Worm (Caenorhabditis elegans) whole organism, L3 larva: ENCODE results near the gene Y48A6C.4.

Source experiments
- R02D3.7 ChIP-seq: fragments of 150-350 bp; optimal IDR thresholded peaks from 2 replicates; lab custom pipeline; 2014; ENCODE audit warnings: missing biosample characterization, missing genetic modification characterization
- ZK546.5 ChIP-seq: sonication (generic microtip); optimal IDR thresholded peaks from 2 replicates; lab custom pipeline; 2017; ENCODE audit warnings: missing biosample characterization, missing genetic modification characterization
- aly-2 ChIP-seq: fragments of 150-350 bp; optimal IDR thresholded peaks from 2 replicates; lab custom pipeline; 2014; ENCODE audit warnings: missing biosample characterization, missing genetic modification characterization
- ama-1 ChIP-seq: fragments of 150-350 bp; optimal IDR thresholded peaks from 2 replicates; lab custom pipeline; 2018
- ceh-16 ChIP-seq: sonication (generic microtip); optimal IDR thresholded peaks from 2 replicates; lab custom pipeline; 2017; ENCODE audit warnings: missing biosample characterization, missing genetic modification characterization
- ceh-82 ChIP-seq: fragments of 150-350 bp; optimal IDR thresholded peaks from 2 replicates; lab custom pipeline; 2014; ENCODE audit warnings: missing biosample characterization, missing genetic modification characterization
- daf-12 ChIP-seq: fragments of 150-350 bp; optimal IDR thresholded peaks from 2 replicates; lab custom pipeline; 2014; ENCODE audit warnings: missing biosample characterization, missing genetic modification reagents, missing genetic modification characterization
- egl-5 ChIP-seq: fragments of 150-350 bp; optimal IDR thresholded peaks from 2 replicates; lab custom pipeline; 2017; ENCODE audit warnings: missing biosample characterization, missing genetic modification reagents, missing genetic modification characterization, inconsistent platforms
- elt-1 ChIP-seq: fragments of 150-350 bp; optimal IDR thresholded peaks from 2 replicates; lab custom pipeline; 2014; ENCODE audit warnings: missing biosample characterization, missing genetic modification characterization
- elt-2 ChIP-seq: sonication (generic microtip); optimal IDR thresholded peaks from 2 replicates; lab custom pipeline; 2016; ENCODE audit warnings: missing genetic modification reagents, mild to moderate bottlenecking, missing genetic modification characterization, missing compliant biosample characterization
- elt-3 ChIP-seq, 3 experiments: fragments of 150-350 bp in 1 of 3; sonication (generic microtip) in 2 of 3; optimal IDR thresholded peaks; 2 replicates in 2 of 3; 4 replicates in 1 of 3; lab custom pipeline; 2014 to 2017; ENCODE audit warnings: missing biosample characterization in 3 of 3, missing genetic modification characterization in 3 of 3
- fos-1 ChIP-seq: fragments of 150-350 bp; optimal IDR thresholded peaks from 2 replicates; lab custom pipeline; 2014; ENCODE audit warnings: missing biosample characterization, missing genetic modification characterization
- hmg-11 ChIP-seq: sonication (generic microtip); optimal IDR thresholded peaks from 2 replicates; lab custom pipeline; 2016; ENCODE audit warnings: missing genetic modification characterization, missing compliant biosample characterization
- jun-1 ChIP-seq: fragments of 150-350 bp; optimal IDR thresholded peaks from 2 replicates; lab custom pipeline; 2014; ENCODE audit warnings: missing biosample characterization, missing genetic modification reagents, missing genetic modification characterization
- lin-15B ChIP-seq: fragments of 150-350 bp; optimal IDR thresholded peaks from 2 replicates; lab custom pipeline; 2014; ENCODE audit warnings: missing biosample characterization, missing genetic modification characterization
- lin-39 ChIP-seq: fragments of 150-350 bp; optimal IDR thresholded peaks from 2 replicates; lab custom pipeline; 2018; ENCODE audit warnings: missing biosample characterization, missing genetic modification reagents, missing genetic modification characterization
- lsy-12 ChIP-seq: sonication (generic microtip); optimal IDR thresholded peaks from 2 replicates; lab custom pipeline; 2016; ENCODE audit warnings: mild to moderate bottlenecking, missing genetic modification characterization, missing compliant biosample characterization
- mdl-1 ChIP-seq: fragments of 150-350 bp; optimal IDR thresholded peaks from 2 replicates; lab custom pipeline; 2014; ENCODE audit warnings: missing biosample characterization, missing genetic modification characterization
- nfya-1 ChIP-seq: sonication (generic microtip); optimal IDR thresholded peaks from 2 replicates; lab custom pipeline; 2017; ENCODE audit warnings: missing genetic modification characterization, mild to moderate bottlenecking, missing compliant biosample characterization, antibody characterized with exemption, moderate library complexity; ENCODE audit not compliant: insufficient read depth
- nhr-23 ChIP-seq: fragments of 150-350 bp; optimal IDR thresholded peaks from 2 replicates; lab custom pipeline; 2014; ENCODE audit warnings: missing biosample characterization, missing genetic modification reagents, missing genetic modification characterization
- nhr-237 ChIP-seq: fragments of 150-350 bp; optimal IDR thresholded peaks from 2 replicates; lab custom pipeline; 2014; ENCODE audit warnings: missing biosample characterization, missing genetic modification characterization
- nhr-25 ChIP-seq: sonication (generic microtip); optimal IDR thresholded peaks from 2 replicates; lab custom pipeline; 2017; ENCODE audit warnings: missing biosample characterization, missing genetic modification characterization
- nhr-28 ChIP-seq: fragments of 150-350 bp; optimal IDR thresholded peaks from 2 replicates; lab custom pipeline; 2014; ENCODE audit warnings: missing biosample characterization, missing genetic modification characterization
- nhr-43 ChIP-seq: sonication (generic microtip); optimal IDR thresholded peaks from 2 replicates; lab custom pipeline; 2016; ENCODE audit warnings: mild to moderate bottlenecking, missing genetic modification characterization, missing compliant biosample characterization; ENCODE audit not compliant: poor library complexity, severe bottlenecking
- nhr-76 ChIP-seq: fragments of 150-350 bp; sonication (generic microtip); optimal IDR thresholded peaks from 5 replicates; lab custom pipeline; 2014; ENCODE audit warnings: missing biosample characterization, missing genetic modification characterization
- nhr-77 ChIP-seq: fragments of 150-350 bp; optimal IDR thresholded peaks from 2 replicates; lab custom pipeline; 2014; ENCODE audit warnings: missing biosample characterization, missing genetic modification characterization
- pha-4 ChIP-seq: fragments of 150-350 bp; optimal IDR thresholded peaks from 2 replicates; lab custom pipeline; 2014; ENCODE audit warnings: missing biosample characterization, missing genetic modification reagents, missing genetic modification characterization
- pqm-1 ChIP-seq: fragments of 150-350 bp; optimal IDR thresholded peaks from 2 replicates; lab custom pipeline; 2017; ENCODE audit warnings: missing biosample characterization, missing genetic modification characterization, inconsistent platforms
- sea-2 ChIP-seq: fragments of 150-350 bp; sonication (generic microtip); optimal IDR thresholded peaks from 4 replicates; lab custom pipeline; 2014; ENCODE audit warnings: missing biosample characterization, missing genetic modification reagents, missing genetic modification characterization
- skn-1 ChIP-seq: fragments of 150-350 bp; optimal IDR thresholded peaks from 2 replicates; lab custom pipeline; 2014; ENCODE audit warnings: missing biosample characterization, missing genetic modification characterization
- snpc-4 ChIP-seq: fragments of 150-350 bp; optimal IDR thresholded peaks from 2 replicates; lab custom pipeline; 2014; ENCODE audit warnings: missing biosample characterization, missing genetic modification characterization
- tbx-2 ChIP-seq: sonication (generic microtip); optimal IDR thresholded peaks from 2 replicates; lab custom pipeline; 2016; ENCODE audit warnings: mild to moderate bottlenecking, missing genetic modification characterization, missing compliant biosample characterization
- unc-39 ChIP-seq: sonication (generic microtip); optimal IDR thresholded peaks from 4 replicates; lab custom pipeline; 2017; ENCODE audit warnings: missing biosample characterization, missing genetic modification characterization
- unc-62 ChIP-seq: fragments of 150-350 bp; sonication (generic microtip); optimal IDR thresholded peaks from 4 replicates; lab custom pipeline; 2014; ENCODE audit warnings: missing biosample characterization, missing genetic modification reagents, missing genetic modification characterization
- zag-1 ChIP-seq: fragments of 150-350 bp; optimal IDR thresholded peaks from 2 replicates; lab custom pipeline; 2014; ENCODE audit warnings: missing biosample characterization, missing genetic modification characterization
- ztf-11 ChIP-seq: fragments of 150-350 bp; optimal IDR thresholded peaks from 2 replicates; lab custom pipeline; 2014; ENCODE audit warnings: missing biosample characterization, missing genetic modification characterization
- ztf-4 ChIP-seq: fragments of 150-350 bp; optimal IDR thresholded peaks from 2 replicates; lab custom pipeline; 2014; ENCODE audit warnings: missing biosample characterization, missing genetic modification characterization

Y48A6C.4 gene

ce11 chrIII:11083993-11084392 lies 35.6 kb upstream of the Y48A6C.4 start:
- TF ChIP-seq elt-2 (tag; lab: Kevin White, UChicago) (peak; percentile 19), nhr-43 (no peak), snpc-4 (tag; lab: Kevin White, UChicago) (peak; percentile 9)
- TF ChIP-seq, all 47 proteins: peak for 2

- TF ChIP-seq elt-2 (tag; lab: Kevin White, UChicago): peak; percentile 92
- no peak for TF ChIP-seq nhr-25 (tag; lab: Kevin White, UChicago)
- peak; percentile 61 for TF ChIP-seq elt-1
- TF ChIP-seq hmg-11 (tag; lab: Kevin White, UChicago): peak; percentile 17
- TF ChIP-seq pqm-1 (tag; lab: Kevin White, UChicago): peak; percentile 17
- no peak for TF ChIP-seq R02D3.7
- peak; percentile 37 for TF ChIP-seq nhr-23 (tag; lab: Kevin White, UChicago)
These were observed 32.2 kb upstream of the Y48A6C.4 start for ce11 chrIII:11087442-11087841.

- TF ChIP-seq ceh-16 (tag; lab: Kevin White, UChicago) (no peak), R02D3.7 (no peak), nfya-1 (tag; lab: Kevin White, UChicago) (no peak), nhr-237 (tag; lab: Kevin White, UChicago) (no peak), pqm-1 (tag; lab: Kevin White, UChicago) (no peak), egl-5 (no peak)
- TF ChIP-seq, all 47 proteins: peak for 0
These were observed 31.4 kb upstream of the Y48A6C.4 start, which contains the start of gene W09D6.5 for ce11 chrIII:11088187-11088586. Gene W09D6.5 (plus strand): TSS chrIII:11088487.

- TF ChIP-seq elt-2 (tag; lab: Kevin White, UChicago) (peak; percentile 24), egl-5 (no peak), snpc-4 (tag; lab: Kevin White, UChicago) (peak; percentile 98), nhr-23 (tag; lab: Kevin White, UChicago) (peak; percentile 28), nfya-1 (tag; lab: Kevin White, UChicago) (peak; percentile 94), nhr-28 (no peak), ama-1 (lab: Kevin White, UChicago) (peak; percentile 98), lsy-12 (peak; percentile 53), zag-1 (tag; lab: Kevin White, UChicago) (no peak), nhr-43 (peak; percentile 81), nhr-25 (tag; lab: Kevin White, UChicago) (peak; percentile 57), sea-2 (GFP tag; lab: Kevin White, UChicago) (no peak), lin-15B (tag; lab: Kevin White, UChicago) (peak; percentile 39), jun-1 (tag; lab: Kevin White, UChicago) (peak; percentile 9)
These were observed 29.4 kb upstream of the Y48A6C.4 start for ce11 chrIII:11090112-11090648.

ce11 chrIII:11090870-11091386 lies 28.7 kb upstream of the Y48A6C.4 start:
- no peak for TF ChIP-seq jun-1 (tag; lab: Kevin White, UChicago)
- TF ChIP-seq nhr-76 (tag; lab: Kevin White, UChicago): no peak
- no peak for TF ChIP-seq tbx-2
- TF ChIP-seq unc-62: no peak
- TF ChIP-seq nhr-43: no peak
- no peak for TF ChIP-seq pha-4
- no peak for TF ChIP-seq nfya-1 (tag; lab: Kevin White, UChicago)
- no peak for TF ChIP-seq daf-12
- no peak for TF ChIP-seq elt-2 (tag; lab: Kevin White, UChicago)
- no peak for TF ChIP-seq nhr-28
- no peak for TF ChIP-seq mdl-1 (tag; lab: Kevin White, UChicago)
- no peak for TF ChIP-seq ztf-11
- peak; percentile 97 for TF ChIP-seq snpc-4 (tag; lab: Kevin White, UChicago)
- no peak for TF ChIP-seq unc-39 (tag; lab: Kevin White, UChicago)
- TF ChIP-seq nhr-25 (tag; lab: Kevin White, UChicago): peak; percentile 37
- TF ChIP-seq nhr-77 (tag; lab: Kevin White, UChicago): no peak
- no peak for TF ChIP-seq fos-1
- TF ChIP-seq ztf-4 (tag; lab: Kevin White, UChicago): no peak
- peak; percentile 24 for TF ChIP-seq pqm-1 (tag; lab: Kevin White, UChicago)
- TF ChIP-seq elt-3 (tag; optimal IDR thresholded peaks at IDR 0.05; lab: Kevin White, UChicago): peak in 1 of 3 experiments; percentile 40
- no peak for TF ChIP-seq ceh-82
- no peak for TF ChIP-seq aly-2
- no peak for TF ChIP-seq ZK546.5 (tag; lab: Kevin White, UChicago)
- no peak for TF ChIP-seq lin-39 (tag; lab: Kevin White, UChicago)
- peak; percentile 89 for TF ChIP-seq ama-1 (lab: Kevin White, UChicago)
- TF ChIP-seq skn-1 (tag; lab: Kevin White, UChicago): no peak
- TF ChIP-seq zag-1 (tag; lab: Kevin White, UChicago): no peak
